Fruit fly (Drosophila melanogaster) whole organism, embryonic: Measurements from ENCODE around the gene CG17982.

Experiments
- Abd-B ChIP-seq: fragments of 200-800 bp; sonication (Bioruptor generic); optimal IDR thresholded peaks from 2 replicates; lab custom pipeline; 2018; ENCODE audit warnings: missing biosample characterization, mild to moderate bottlenecking, missing genetic modification characterization, moderate library complexity
- Adf1 ChIP-seq: fragments of 200-800 bp; sonication (Bioruptor generic); IDR thresholded peaks from 2 replicates; pipeline ENCODE4 v1.3.6; 2022; ENCODE audit warnings: missing biosample characterization, missing genetic modification characterization
- Bteb2 ChIP-seq: fragments of 200-800 bp; sonication (Bioruptor generic); optimal IDR thresholded peaks from 2 replicates; lab custom pipeline; 2016; ENCODE audit warnings: missing biosample characterization, missing genetic modification characterization
- CG12219 ChIP-seq: fragments of 200-800 bp; sonication (Bioruptor generic); optimal IDR thresholded peaks from 3 replicates; lab custom pipeline; 2018; ENCODE audit warnings: missing biosample characterization, mild to moderate bottlenecking, missing genetic modification characterization
- CG1529 ChIP-seq: fragments of 200-800 bp; sonication (Bioruptor generic); optimal IDR thresholded peaks from 3 replicates; lab custom pipeline; 2018; ENCODE audit warnings: missing biosample characterization, missing genetic modification characterization
- CG15479 ChIP-seq: fragments of 200-800 bp; sonication (Bioruptor generic); optimal IDR thresholded peaks from 3 replicates; lab custom pipeline; 2019; ENCODE audit warnings: missing biosample characterization, mild to moderate bottlenecking, missing genetic modification characterization, moderate library complexity
- CG1603 ChIP-seq: fragments of 200-800 bp; sonication (Bioruptor generic); optimal IDR thresholded peaks from 2 replicates; lab custom pipeline; 2019; ENCODE audit warnings: missing biosample characterization, mild to moderate bottlenecking, missing genetic modification characterization, moderate library complexity
- CG1832 ChIP-seq: fragments of 200-800 bp; sonication (Bioruptor generic); optimal IDR thresholded peaks from 2 replicates; lab custom pipeline; 2017; ENCODE audit warnings: missing biosample characterization, mild to moderate bottlenecking, missing genetic modification characterization, inconsistent platforms
- CG18476 ChIP-seq: fragments of 200-800 bp; sonication (Bioruptor generic); optimal IDR thresholded peaks from 2 replicates; lab custom pipeline; 2016; ENCODE audit warnings: missing biosample characterization, mild to moderate bottlenecking, missing genetic modification characterization
- CG18599 ChIP-seq: fragments of 200-800 bp; sonication (Bioruptor generic); optimal IDR thresholded peaks from 3 replicates; lab custom pipeline; 2017; ENCODE audit warnings: missing biosample characterization, missing genetic modification characterization, mild to moderate bottlenecking, moderate library complexity, missing genetic modification reagents
- CG2116 ChIP-seq: fragments of 200-800 bp; sonication (Bioruptor generic); optimal IDR thresholded peaks from 3 replicates; lab custom pipeline; 2018; ENCODE audit warnings: missing biosample characterization, mild to moderate bottlenecking, missing genetic modification characterization
- CG34224 ChIP-seq: fragments of 200-800 bp; sonication (Bioruptor generic); IDR thresholded peaks from 3 replicates; pipeline ENCODE4 v1.3.6; 2022; ENCODE audit warnings: missing biosample characterization, missing genetic modification characterization; ENCODE audit not compliant: partially characterized antibody
- CG34422 ChIP-seq: fragments of 200-800 bp; sonication (Bioruptor generic); IDR thresholded peaks from 3 replicates; pipeline ENCODE4 v1.3.6; 2022; ENCODE audit warnings: missing biosample characterization, missing genetic modification characterization
- CG3726 ChIP-seq: fragments of 200-800 bp; sonication (Bioruptor generic); IDR thresholded peaks from 3 replicates; pipeline ENCODE4, ENCODE4 v1.3.6; 2022; ENCODE audit warnings: missing biosample characterization, missing genetic modification characterization
- CG3838 ChIP-seq: fragments of 200-800 bp; sonication (Bioruptor generic); optimal IDR thresholded peaks from 3 replicates; lab custom pipeline; 2016; ENCODE audit warnings: missing biosample characterization, missing genetic modification characterization
- CG3847 ChIP-seq: fragments of 200-800 bp; sonication (Bioruptor generic); IDR thresholded peaks from 2 replicates; pipeline ENCODE4 v1.3.6; 2022; ENCODE audit warnings: missing biosample characterization, missing genetic modification characterization
- CG4282 ChIP-seq: fragments of 200-800 bp; sonication (Bioruptor generic); optimal IDR thresholded peaks from 2 replicates; lab custom pipeline; 2016; ENCODE audit warnings: missing biosample characterization, missing genetic modification characterization
- CG43689 ChIP-seq: fragments of 200-800 bp; sonication (Bioruptor generic); IDR thresholded peaks from 2 replicates; pipeline ENCODE4 v1.3.6; 2022; ENCODE audit warnings: missing biosample characterization, missing genetic modification characterization
- CG9437 ChIP-seq: fragments of 200-800 bp; sonication (Bioruptor generic); optimal IDR thresholded peaks from 2 replicates; lab custom pipeline; 2018; ENCODE audit warnings: missing biosample characterization, mild to moderate bottlenecking, missing genetic modification characterization
- CkIIα-i1 ChIP-seq: fragments of 200-800 bp; sonication (Bioruptor generic); IDR thresholded peaks from 2 replicates; pipeline ENCODE4 v1.3.6; 2022; ENCODE audit warnings: missing biosample characterization, missing genetic modification characterization
- Hr3 ChIP-seq: fragments of 200-800 bp; sonication (Bioruptor generic); optimal IDR thresholded peaks from 3 replicates; lab custom pipeline; 2016; ENCODE audit warnings: missing biosample characterization, missing genetic modification characterization
- Hr51 ChIP-seq, 2 experiments: fragments of 200-800 bp; sonication (Bioruptor generic); optimal IDR thresholded peaks; 2 replicates in 1 of 2; 3 replicates in 1 of 2; lab custom pipeline; 2016 to 2018; ENCODE audit warnings: missing biosample characterization in 2 of 2, missing genetic modification characterization in 2 of 2, mild to moderate bottlenecking in 1 of 2, moderate library complexity in 1 of 2
- Hr78 ChIP-seq, 2 experiments: fragments of 200-800 bp in 1 of 2; fragments of >200 bp in 1 of 2; sonication (Bioruptor generic) in 1 of 2; optimal IDR thresholded peaks; 2 replicates each; lab custom pipeline; 2017 to 2019; ENCODE audit warnings: missing biosample characterization in 2 of 2, missing genetic modification characterization in 2 of 2, mild to moderate bottlenecking in 1 of 2, moderate library complexity in 1 of 2
- Lpt ChIP-seq: fragments of >200 bp; optimal IDR thresholded peaks from 2 replicates; lab custom pipeline; 2018; ENCODE audit warnings: missing biosample characterization, missing genetic modification characterization
- Mrtf ChIP-seq: fragments of 200-800 bp; sonication (Bioruptor generic); IDR thresholded peaks from 3 replicates; pipeline ENCODE4 v1.3.6; 2022; ENCODE audit warnings: missing biosample characterization, missing genetic modification characterization
- NC2α ChIP-seq: fragments of 200-800 bp; sonication (Bioruptor generic); optimal IDR thresholded peaks from 2 replicates; lab custom pipeline; 2016; ENCODE audit warnings: missing biosample characterization, missing genetic modification characterization
- PHDP ChIP-seq: fragments of 200-800 bp; sonication (Bioruptor generic); optimal IDR thresholded peaks from 3 replicates; lab custom pipeline; 2018; ENCODE audit warnings: missing biosample characterization, mild to moderate bottlenecking, missing genetic modification characterization, moderate library complexity
- ase ChIP-seq: fragments of 200-800 bp; sonication (Bioruptor generic); IDR thresholded peaks from 3 replicates; pipeline ENCODE4 v1.3.6; 2022; ENCODE audit warnings: missing biosample characterization, missing genetic modification characterization
- bigmax ChIP-seq: fragments of 200-800 bp; sonication (Bioruptor generic); optimal IDR thresholded peaks from 2 replicates; lab custom pipeline; 2018; ENCODE audit warnings: missing biosample characterization, mild to moderate bottlenecking, missing genetic modification characterization
- crc ChIP-seq: fragments of 200-800 bp; sonication (Bioruptor generic); optimal IDR thresholded peaks from 2 replicates; lab custom pipeline; 2016; ENCODE audit warnings: missing biosample characterization, missing genetic modification characterization
- dmrt99B ChIP-seq: fragments of 200-800 bp; sonication (Bioruptor generic); optimal IDR thresholded peaks from 2 replicates; lab custom pipeline; 2018; ENCODE audit warnings: missing biosample characterization, mild to moderate bottlenecking, missing genetic modification characterization, moderate library complexity
- gem ChIP-seq: fragments of 200-800 bp; sonication (Bioruptor generic); optimal IDR thresholded peaks from 2 replicates; lab custom pipeline; 2019; ENCODE audit warnings: missing biosample characterization, mild to moderate bottlenecking, missing genetic modification characterization, moderate library complexity
- gro ChIP-seq: fragments of 200-800 bp; sonication (Bioruptor generic); optimal IDR thresholded peaks from 2 replicates; lab custom pipeline; 2016; ENCODE audit warnings: missing biosample characterization, missing genetic modification characterization
- inv ChIP-seq: fragments of 200-800 bp; sonication (Bioruptor generic); IDR thresholded peaks from 2 replicates; pipeline ENCODE4 v1.3.6; 2022; ENCODE audit warnings: missing biosample characterization, missing genetic modification characterization; ENCODE audit not compliant: partially characterized antibody
- jing ChIP-seq: fragments of 200-800 bp; sonication (Bioruptor generic); optimal IDR thresholded peaks from 2 replicates; lab custom pipeline; 2018; ENCODE audit warnings: missing biosample characterization, mild to moderate bottlenecking, missing genetic modification characterization
- ken ChIP-seq: fragments of 200-800 bp; sonication (Bioruptor generic); IDR thresholded peaks from 3 replicates; pipeline ENCODE4 v1.3.6; 2022; ENCODE audit warnings: missing biosample characterization, missing genetic modification characterization
- mirr ChIP-seq: fragments of 200-800 bp; sonication (Bioruptor generic); optimal IDR thresholded peaks from 3 replicates; lab custom pipeline; 2018; ENCODE audit warnings: missing biosample characterization, mild to moderate bottlenecking, missing genetic modification characterization
- org-1 ChIP-seq: fragments of 200-800 bp; sonication (Bioruptor generic); optimal IDR thresholded peaks from 2 replicates; lab custom pipeline; 2017; ENCODE audit warnings: missing biosample characterization, missing genetic modification characterization
- scrt ChIP-seq: fragments of 200-800 bp; sonication (Bioruptor generic); optimal IDR thresholded peaks from 2 replicates; lab custom pipeline; 2018; ENCODE audit warnings: missing biosample characterization, mild to moderate bottlenecking, missing genetic modification characterization, moderate library complexity
- slbo ChIP-seq: fragments of 200-800 bp; sonication (Bioruptor generic); IDR thresholded peaks from 2 replicates; pipeline ENCODE4 v1.3.6; 2022; ENCODE audit warnings: missing biosample characterization, missing genetic modification characterization
- slou ChIP-seq: fragments of 200-800 bp; sonication (Bioruptor generic); optimal IDR thresholded peaks from 3 replicates; lab custom pipeline; 2016; ENCODE audit warnings: missing biosample characterization, missing genetic modification characterization
- so ChIP-seq: fragments of 200-800 bp; sonication (Bioruptor generic); IDR thresholded peaks from 3 replicates; pipeline ENCODE4 v1.3.6; 2022; ENCODE audit warnings: missing biosample characterization, missing genetic modification characterization
- tio ChIP-seq: fragments of 200-800 bp; sonication (Bioruptor generic); optimal IDR thresholded peaks from 2 replicates; lab custom pipeline; 2017; ENCODE audit warnings: missing biosample characterization, missing genetic modification characterization, inconsistent platforms
- trem ChIP-seq: fragments of 200-800 bp; optimal IDR thresholded peaks from 3 replicates; lab custom pipeline; 2019; ENCODE audit warnings: missing biosample characterization, mild to moderate bottlenecking, missing genetic modification characterization, moderate library complexity
- unc-4 ChIP-seq: fragments of 200-800 bp; sonication (Bioruptor generic); IDR thresholded peaks from 2 replicates; pipeline ENCODE4 v1.3.6; 2022; ENCODE audit warnings: missing biosample characterization, missing genetic modification characterization; ENCODE audit not compliant: partially characterized antibody
- unpg ChIP-seq: fragments of 200-800 bp; sonication (Bioruptor generic); optimal IDR thresholded peaks from 3 replicates; lab custom pipeline; 2018; ENCODE audit warnings: missing biosample characterization, mild to moderate bottlenecking, missing genetic modification characterization, moderate library complexity
- vnd ChIP-seq: fragments of 200-800 bp; sonication (Bioruptor generic); IDR thresholded peaks from 3 replicates; pipeline ENCODE4 v1.3.6; 2022; ENCODE audit warnings: missing biosample characterization, missing genetic modification characterization; ENCODE audit not compliant: partially characterized antibody
- vvl ChIP-seq: fragments of 200-800 bp; sonication (Bioruptor generic); IDR thresholded peaks from 2 replicates; pipeline ENCODE4 v1.3.6; 2022; ENCODE audit warnings: missing biosample characterization, missing genetic modification characterization
- yki ChIP-seq: fragments of >200 bp; optimal IDR thresholded peaks from 3 replicates; lab custom pipeline; 2018

The CG17982 gene

DNA sequence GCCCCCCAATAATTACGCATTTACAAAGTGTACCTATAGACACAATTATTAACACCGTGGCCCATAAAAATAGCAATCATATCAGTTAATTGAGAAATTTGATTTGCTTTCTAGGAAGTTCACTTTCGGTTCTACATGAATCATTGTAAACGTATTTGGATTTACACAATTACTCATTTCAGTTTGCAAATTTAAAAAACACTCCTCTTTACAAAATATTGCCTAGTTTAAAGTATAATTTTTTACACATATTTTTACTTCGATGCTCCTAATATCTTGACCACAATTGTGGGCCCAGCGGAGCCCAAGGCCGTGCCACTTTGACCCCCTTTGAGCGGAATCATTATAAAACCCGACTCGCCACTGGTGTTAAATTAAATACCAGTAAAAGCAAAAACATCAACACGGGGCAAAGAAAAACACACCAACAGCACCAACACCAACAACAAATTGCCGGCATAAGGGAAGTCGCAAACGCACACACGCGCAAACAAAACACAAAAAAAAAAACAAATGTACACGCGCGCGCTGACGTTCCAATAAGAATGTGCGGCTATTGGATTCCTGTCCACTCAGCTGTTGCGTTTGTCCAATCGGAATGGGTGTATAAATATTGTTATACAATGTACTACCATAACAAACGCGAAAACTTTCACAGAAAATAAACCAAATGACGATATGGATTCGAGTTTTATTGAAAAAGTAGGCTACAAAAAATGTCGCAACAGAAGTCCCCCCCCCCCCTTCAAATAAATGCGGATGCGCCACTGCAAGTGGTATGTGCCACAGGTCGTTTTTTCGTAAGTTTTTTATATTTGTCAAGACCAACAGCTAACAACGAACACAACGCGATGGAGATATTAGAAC is 28.9 kb downstream of the CG17982 start (continued):
- peak; percentile 46 for TF ChIP-seq CG9437 (GFP tag; lab: Kevin White, UChicago)
- peak; percentile 41 for TF ChIP-seq CG3847 (GFP tag; lab: Robert Waterston, UW)
- no peak for TF ChIP-seq NC2α (GFP tag; lab: Kevin White, UChicago)
- peak; percentile 56 for TF ChIP-seq Abd-B (GFP tag; lab: Kevin White, UChicago)
- TF ChIP-seq slou (GFP tag; lab: Kevin White, UChicago) = no peak
- TF ChIP-seq CG34224 = no peak
- TF ChIP-seq PHDP = peak; percentile 75
- TF ChIP-seq mirr (GFP tag; lab: Kevin White, UChicago) = peak; percentile 29
- TF ChIP-seq CG1832 (GFP tag; lab: Kevin White, UChicago) = no peak
- peak; percentile 58 for TF ChIP-seq org-1
- TF ChIP-seq tio (GFP tag; lab: Kevin White, UChicago) = no peak
- peak; percentile 5 for TF ChIP-seq trem (tag; lab: Kevin White, UChicago)
- no peak for TF ChIP-seq Adf1
- TF ChIP-seq CG43689 (GFP tag; lab: Robert Waterston, UW) = no peak
- peak; percentile 45 for TF ChIP-seq CG1603 (tag; lab: Kevin White, UChicago)
- TF ChIP-seq jing (GFP tag; lab: Kevin White, UChicago) = no peak
- no peak for TF ChIP-seq CG4282 (GFP tag; lab: Kevin White, UChicago)
- no peak for TF ChIP-seq bigmax
- TF ChIP-seq so = peak; percentile 75
- no peak for TF ChIP-seq CkIIα-i1 (GFP tag; lab: Robert Waterston, UW)
- peak in 1 of 2 experiments; percentile 61 for TF ChIP-seq Hr78 (GFP tag; optimal IDR thresholded peaks at IDR 0.05; lab: Kevin White, UChicago)
- peak; percentile 22 for TF ChIP-seq CG18476 (GFP tag; lab: Kevin White, UChicago)
- TF ChIP-seq CG12219 (GFP tag; lab: Kevin White, UChicago) = peak; percentile 53
- no peak for TF ChIP-seq Hr3 (GFP tag; lab: Kevin White, UChicago)
- TF ChIP-seq ken = no peak
- peak; percentile 43; the same call in 1 of the 2 replicates for TF ChIP-seq vvl (GFP tag; lab: Robert Waterston, UW)
- no peak for TF ChIP-seq inv
- no peak for TF ChIP-seq Mrtf (GFP tag; lab: Robert Waterston, UW)
- no peak for TF ChIP-seq CG3838 (GFP tag; lab: Kevin White, UChicago)
- TF ChIP-seq crc = no peak
- no peak; the same call in 2 of the 3 replicates for TF ChIP-seq CG34422 (GFP tag; lab: Robert Waterston, UW)
- no peak for TF ChIP-seq ase (GFP tag; lab: Robert Waterston, UW)
- no peak for TF ChIP-seq CG15479
- TF ChIP-seq CG3726 (GFP tag; lab: Robert Waterston, UW) = 0 out of 3 replicates have a peak, but pooled peaks have one; percentile 59
- peak; percentile 48 for TF ChIP-seq Bteb2 (GFP tag; lab: Kevin White, UChicago)
- TF ChIP-seq unc-4 (GFP tag; lab: Robert Waterston, UW) = no peak
- peak; percentile 82 for TF ChIP-seq gem (tag; lab: Kevin White, UChicago)
- peak; percentile 15 to 77 for TF ChIP-seq Hr51 (GFP tag; optimal IDR thresholded peaks at IDR 0.05; lab: Kevin White, UChicago)
- peak; percentile 78 for TF ChIP-seq slbo (GFP tag; lab: Robert Waterston, UW)
- peak; percentile 59 for TF ChIP-seq CG2116
- TF ChIP-seq unpg (GFP tag; lab: Kevin White, UChicago) = peak; percentile 75
- peak; percentile 74 for TF ChIP-seq dmrt99B
- TF ChIP-seq gro = peak; percentile 32
- no peak for TF ChIP-seq CG1529 (GFP tag; lab: Kevin White, UChicago)
- TF ChIP-seq scrt (GFP tag; lab: Kevin White, UChicago) = peak; percentile 11
- TF ChIP-seq CG18599 (GFP tag; lab: Kevin White, UChicago) = peak; percentile 84
- TF ChIP-seq Lpt = no peak
- no peak for TF ChIP-seq yki
- TF ChIP-seq vnd (GFP tag; lab: Robert Waterston, UW) = no peak
